Fruit fly (Drosophila melanogaster) whole organism, adult: ENCODE results near the gene CG11983.

Source experiments
- cnc ChIP-seq, 2 experiments: fragments of >200 bp; optimal IDR thresholded peaks; 2 replicates each; lab custom pipeline; 2017
- kay ChIP-seq: fragments of 200-800 bp; sonication (Bioruptor generic); peaks from one replicate; lab custom pipeline; 2016; ENCODE audit warnings: missing biosample characterization, missing genetic modification characterization, borderline replicate concordance

DNA sequence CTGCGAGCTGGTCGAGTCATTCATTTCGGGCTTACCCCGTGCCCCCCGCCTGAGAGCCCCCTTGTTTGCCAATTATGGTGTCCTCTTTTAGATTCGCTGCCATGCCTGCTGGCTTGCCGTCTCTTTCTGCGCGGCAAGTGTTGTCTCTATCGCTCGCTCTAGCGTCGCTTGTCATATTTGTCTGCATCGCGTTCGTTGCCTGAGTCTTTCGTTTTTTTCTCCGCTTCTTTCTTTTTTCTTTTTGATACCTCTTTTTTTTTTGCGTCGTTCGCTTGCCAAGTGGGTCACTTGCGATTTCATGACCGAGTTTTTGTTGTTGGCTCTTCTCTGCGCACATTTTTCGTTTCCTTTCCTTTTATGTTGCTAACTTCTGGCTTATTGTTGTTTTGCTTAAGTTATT is 36.3 kb upstream of the CG11983 start:
- TF ChIP-seq kay (GFP tag; lab: Kevin White, UChicago) (no peak), cnc (optimal IDR thresholded peaks at IDR 0.05; lab: Kevin White, UChicago) (no peak)
